Worm (Caenorhabditis elegans) whole organism, L1 larva: ENCODE measurements around the gene Y75B12A.2.

Experiments
- alr-1 ChIP-seq: fragments of 200-800 bp; sonication (Bioruptor generic); optimal IDR thresholded peaks from 2 replicates; lab custom pipeline; 2018; ENCODE audit warnings: borderline replicate concordance, mild to moderate bottlenecking, missing genetic modification characterization, missing compliant biosample characterization
- ama-1 ChIP-seq: fragments of 150-350 bp; optimal IDR thresholded peaks from 2 replicates; lab custom pipeline; 2014
- blmp-1 ChIP-seq: fragments of 150-350 bp; optimal IDR thresholded peaks from 2 replicates; lab custom pipeline; 2014; ENCODE audit warnings: missing biosample characterization, missing genetic modification characterization
- efl-3 ChIP-seq: fragments of 200-800 bp; sonication (Bioruptor generic); optimal IDR thresholded peaks from 2 replicates; lab custom pipeline; 2018; ENCODE audit warnings: mild to moderate bottlenecking, missing genetic modification characterization, missing compliant biosample characterization
- fkh-10 ChIP-seq: sonication (generic microtip); optimal IDR thresholded peaks from 2 replicates; lab custom pipeline; 2017; ENCODE audit warnings: missing biosample characterization, missing genetic modification reagents, missing genetic modification characterization
- irx-1 ChIP-seq: sonication (generic microtip); optimal IDR thresholded peaks from 2 replicates; lab custom pipeline; 2016; ENCODE audit warnings: missing genetic modification characterization, missing compliant biosample characterization
- lir-3 ChIP-seq: sonication (generic microtip); optimal IDR thresholded peaks from 2 replicates; lab custom pipeline; 2016; ENCODE audit warnings: mild to moderate bottlenecking, missing genetic modification characterization, moderate library complexity, missing compliant biosample characterization; ENCODE audit not compliant: poor library complexity
- mef-2 ChIP-seq: fragments of 150-350 bp; optimal IDR thresholded peaks from 2 replicates; lab custom pipeline; 2014; ENCODE audit warnings: missing biosample characterization, missing genetic modification characterization
- nhr-11 ChIP-seq: fragments of 150-350 bp; optimal IDR thresholded peaks from 2 replicates; lab custom pipeline; 2014; ENCODE audit warnings: missing biosample characterization, missing genetic modification characterization
- nhr-76 ChIP-seq: sonication (generic microtip); optimal IDR thresholded peaks from 2 replicates; lab custom pipeline; 2017; ENCODE audit warnings: missing biosample characterization, missing genetic modification characterization
- pag-3 ChIP-seq: sonication (generic microtip); optimal IDR thresholded peaks from 2 replicates; lab custom pipeline; 2017; ENCODE audit warnings: missing genetic modification characterization, mild to moderate bottlenecking, missing compliant biosample characterization, antibody characterized with exemption, borderline replicate concordance; ENCODE audit not compliant: insufficient read depth
- sox-4 ChIP-seq: sonication (generic microtip); optimal IDR thresholded peaks from 2 replicates; lab custom pipeline; 2016; ENCODE audit warnings: missing genetic modification characterization, missing compliant biosample characterization
- zag-1 ChIP-seq: fragments of 150-350 bp; optimal IDR thresholded peaks from 2 replicates; lab custom pipeline; 2014; ENCODE audit warnings: missing biosample characterization, missing genetic modification characterization

ce11 chrV:15152010-15152409 is 42.6 kb downstream of the Y75B12A.2 start:
- no peak for TF ChIP-seq blmp-1 (tag; lab: Kevin White, UChicago)
- TF ChIP-seq alr-1 (tag; lab: Kevin White, UChicago), result no peak
- no peak for TF ChIP-seq mef-2 (tag; lab: Kevin White, UChicago)
- TF ChIP-seq fkh-10 (GFP tag; lab: Kevin White, UChicago), result no peak
- no peak for TF ChIP-seq irx-1 (tag; lab: Kevin White, UChicago)
- no peak for TF ChIP-seq nhr-76 (tag; lab: Kevin White, UChicago)
- TF ChIP-seq pag-3, result no peak
- TF ChIP-seq efl-3 (GFP tag; lab: Kevin White, UChicago), result no peak
- TF ChIP-seq ama-1 (lab: Kevin White, UChicago), result no peak
- no peak for TF ChIP-seq nhr-11
- TF ChIP-seq sox-4, result no peak
- no peak for TF ChIP-seq zag-1
- TF ChIP-seq lir-3 (tag; lab: Kevin White, UChicago), result no peak
